Fruit fly (Drosophila melanogaster): ENCODE measurements around the gene CG42371.

Gene CG42371

dm6 chr2L:2216065-2216464 is 981 bp downstream of the CG42371 start, which contains the start of gene daed (continued):
- TF ChIP-seq jumu (GFP tag; optimal IDR thresholded peaks at IDR 0.05) (no peak), H15 (GFP tag; IDR thresholded peaks at IDR 0.05) (no peak), chinmo (GFP tag; IDR thresholded peaks at IDR 0.05; ENCODE audit: partially characterized antibody) (0 out of 4 replicates have a peak, but pooled peaks have one; percentile 10), dmrt99B (tag; optimal IDR thresholded peaks at IDR 0.05) (no peak), CG6791 (GFP tag; IDR thresholded peaks at IDR 0.05; ENCODE audit: partially characterized antibody) (peak; percentile 27; the same call in 1 of the 3 replicates), CG17568 (GFP tag; optimal IDR thresholded peaks at IDR 0.05) (peak; percentile 84), lbe (GFP tag; optimal IDR thresholded peaks at IDR 0.05) (peak; percentile 35), CG10654 (GFP tag; optimal IDR thresholded peaks at IDR 0.05) (no peak), Fer1 (GFP tag; optimal IDR thresholded peaks at IDR 0.05) (no peak), CG2199 (GFP tag; IDR thresholded peaks at IDR 0.05) (no peak), CG4282 (GFP tag; optimal IDR thresholded peaks at IDR 0.05) (no peak), CG7928 (GFP tag; optimal IDR thresholded peaks at IDR 0.05) (no peak), CG3995 (GFP tag; optimal IDR thresholded peaks at IDR 0.05) (no peak), ERR (GFP tag; optimal IDR thresholded peaks at IDR 0.05) (no peak), CG10321 (GFP tag; IDR thresholded peaks at IDR 0.05) (no peak), knrl (GFP tag; IDR thresholded peaks at IDR 0.05; ENCODE audit: partially characterized antibody) (no peak), CG14710 (tag; optimal IDR thresholded peaks at IDR 0.05) (peak; percentile 67), CG32772 (GFP tag; IDR thresholded peaks at IDR 0.05) (no peak), Xrp1 (GFP tag; IDR thresholded peaks at IDR 0.05) (no peak), CG10267 (tag; optimal IDR thresholded peaks at IDR 0.05) (peak; percentile 82), CG34376 (GFP tag; optimal IDR thresholded peaks at IDR 0.05) (peak; percentile 2), ranshi (GFP tag; IDR thresholded peaks at IDR 0.05) (no peak), Adf1 (GFP tag; IDR thresholded peaks at IDR 0.05) (peak; percentile 22; the same call in 1 of the 2 replicates), CG4617 (GFP tag; optimal IDR thresholded peaks at IDR 0.05; ENCODE audit: borderline replicate concordance) (peak; percentile 29), sens (GFP tag) (peak; percentile 8), ara (GFP tag; IDR thresholded peaks at IDR 0.05) (no peak), ind (GFP tag; optimal IDR thresholded peaks at IDR 0.05) (no peak), vvl (GFP tag; IDR thresholded peaks at IDR 0.05) (no peak), CG7556 (GFP tag; optimal IDR thresholded peaks at IDR 0.05) (no peak), jing (GFP tag; optimal IDR thresholded peaks at IDR 0.05) (no peak), Sry-δ (GFP tag; optimal IDR thresholded peaks at IDR 0.05) (peak; percentile 8), wdn (GFP tag; IDR thresholded peaks at IDR 0.05) (no peak), CG13287 (GFP tag; IDR thresholded peaks at IDR 0.05; ENCODE audit: partially characterized antibody) (peak; percentile 22; the same call in 1 of the 2 replicates), pho (GFP tag; optimal IDR thresholded peaks at IDR 0.05) (no peak), CG30431 (GFP tag; optimal IDR thresholded peaks at IDR 0.05) (no peak), CG33213 (GFP tag; optimal IDR thresholded peaks at IDR 0.05) (no peak), croc (GFP tag; conservative IDR thresholded peaks at IDR 0.05) (no peak), CG8388 (GFP tag; optimal IDR thresholded peaks at IDR 0.05) (no peak), CG13894 (tag; optimal IDR thresholded peaks at IDR 0.05) (no peak), E2f2 (GFP tag; IDR thresholded peaks at IDR 0.05) (peak; percentile 25; the same call in 1 of the 2 replicates), caup (GFP tag; optimal IDR thresholded peaks at IDR 0.05; ENCODE audit: severe bottlenecking) (no peak), CG11723 (GFP tag; optimal IDR thresholded peaks at IDR 0.05) (no peak), hkb (optimal IDR thresholded peaks at IDR 0.05) (no peak), hkb (GFP tag; IDR thresholded peaks at IDR 0.05) (no peak), CHES-1-like (GFP tag; optimal IDR thresholded peaks at IDR 0.05) (no peak), stwl (tag; optimal IDR thresholded peaks at IDR 0.05) (peak; percentile 42), bsh (GFP tag; optimal IDR thresholded peaks at IDR 0.05) (no peak), bab2 (GFP tag; optimal IDR thresholded peaks at IDR 0.05) (no peak), fru (optimal IDR thresholded peaks at IDR 0.05) (no peak), bbx (GFP tag; IDR thresholded peaks at IDR 0.05; ENCODE audit: partially characterized antibody) (no peak), CG15011 (GFP tag; optimal IDR thresholded peaks at IDR 0.05) (no peak)

All from whole organism, embryonic.